Worm (Caenorhabditis elegans) whole organism, young adult: Measurements from ENCODE around the gene alg-1.
A peak's percentile ranks its signal among the peaks of the same experiment; 100 is the strongest.

Experiments
- B0019.2 ChIP-seq: fragments of 200-800 bp; sonication (Bioruptor generic); conservative IDR thresholded peaks from 2 replicates; pipeline ENCODE4 v1.3.6; 2022; ENCODE audit warnings: missing genetic modification reagents, missing genetic modification characterization, missing compliant biosample characterization
- D2030.7 ChIP-seq: fragments of 200-800 bp; sonication (Bioruptor generic); IDR thresholded peaks from 2 replicates; pipeline ENCODE4 v1.3.6; 2022; ENCODE audit warnings: missing genetic modification reagents, missing genetic modification characterization, missing compliant biosample characterization
- F39B2.1 ChIP-seq: fragments of 200-800 bp; sonication (Bioruptor generic); IDR thresholded peaks from 2 replicates; pipeline ENCODE4 v1.3.6; 2022; ENCODE audit warnings: missing genetic modification reagents, missing genetic modification characterization, missing compliant biosample characterization
- F52B5.7 ChIP-seq: sonication (generic microtip); optimal IDR thresholded peaks from 2 replicates; lab custom pipeline; 2016; ENCODE audit warnings: mild to moderate bottlenecking, missing genetic modification characterization, missing compliant biosample characterization
- F55B11.4 ChIP-seq: sonication (generic microtip); optimal IDR thresholded peaks from 2 replicates; lab custom pipeline; 2016; ENCODE audit warnings: missing compliant biosample characterization, missing genetic modification characterization, borderline replicate concordance; ENCODE audit not compliant: insufficient read depth
- K11D2.4 ChIP-seq: fragments of 200-800 bp; sonication (Bioruptor generic); IDR thresholded peaks from 2 replicates; pipeline ENCODE4 v1.3.6; 2022; ENCODE audit warnings: missing genetic modification reagents, missing genetic modification characterization, missing compliant biosample characterization
- K12H6.12 ChIP-seq: fragments of 200-800 bp; sonication (Bioruptor generic); optimal IDR thresholded peaks from 2 replicates; lab custom pipeline; 2018; ENCODE audit warnings: mild to moderate bottlenecking, missing genetic modification characterization, missing compliant biosample characterization
- T07F8.4 ChIP-seq: sonication (generic microtip); optimal IDR thresholded peaks from 2 replicates; lab custom pipeline; 2016; ENCODE audit warnings: mild to moderate bottlenecking, missing genetic modification characterization, moderate library complexity, missing compliant biosample characterization
- Y56A3A.18 ChIP-seq: fragments of 200-800 bp; sonication (Bioruptor generic); IDR thresholded peaks from 2 replicates; pipeline ENCODE4 v1.3.6; 2022; ENCODE audit warnings: missing genetic modification reagents, missing genetic modification characterization, missing compliant biosample characterization
- athp-1 ChIP-seq: sonication (generic microtip); optimal IDR thresholded peaks from 2 replicates; lab custom pipeline; 2017; ENCODE audit warnings: mild to moderate bottlenecking, missing genetic modification characterization, missing compliant biosample characterization
- attf-5 ChIP-seq: fragments of 200-800 bp; sonication (Bioruptor generic); optimal IDR thresholded peaks from 2 replicates; lab custom pipeline; 2018; ENCODE audit warnings: mild to moderate bottlenecking, missing genetic modification characterization, missing compliant biosample characterization
- attf-6 ChIP-seq: fragments of 200-800 bp; sonication (Bioruptor generic); IDR thresholded peaks from 2 replicates; pipeline ENCODE4 v1.3.6; 2022; ENCODE audit warnings: missing genetic modification reagents, missing genetic modification characterization, missing compliant biosample characterization
- cebp-1 ChIP-seq, 2 experiments: fragments of 200-800 bp in 1 of 2; sonication (Bioruptor generic) in 1 of 2; sonication (generic microtip) in 1 of 2; IDR thresholded peaks in 1 of 2; optimal IDR thresholded peaks in 1 of 2; 2 replicates each; pipeline versions ENCODE4 v1.3.6 to Lab custom; 2017 to 2022; ENCODE audit warnings: missing compliant biosample characterization in 2 of 2, missing genetic modification characterization in 2 of 2, mild to moderate bottlenecking in 1 of 2, missing genetic modification reagents in 1 of 2, moderate library complexity in 1 of 2
- cebp-2 ChIP-seq: fragments of 200-800 bp; sonication (Bioruptor generic); IDR thresholded peaks from 2 replicates; pipeline ENCODE4 v1.3.6; 2022; ENCODE audit warnings: missing genetic modification characterization, missing compliant biosample characterization
- ceh-27 ChIP-seq: fragments of 200-800 bp; sonication (Bioruptor generic); optimal IDR thresholded peaks from 2 replicates; lab custom pipeline; 2018; ENCODE audit warnings: mild to moderate bottlenecking, missing genetic modification characterization, moderate library complexity, missing compliant biosample characterization
- dox-1 ChIP-seq: fragments of 200-800 bp; sonication (Bioruptor generic); IDR thresholded peaks from 2 replicates; pipeline ENCODE4 v1.3.6; 2022; ENCODE audit warnings: missing genetic modification reagents, missing genetic modification characterization, missing compliant biosample characterization
- fkh-3 ChIP-seq: sonication (generic microtip); optimal IDR thresholded peaks from 2 replicates; lab custom pipeline; 2016; ENCODE audit warnings: mild to moderate bottlenecking, missing genetic modification characterization, missing compliant biosample characterization
- him-1 ChIP-seq: sonication (generic microtip); optimal IDR thresholded peaks from 2 replicates; lab custom pipeline; 2016; ENCODE audit warnings: missing genotype, missing genetic modification reagents, missing genetic modification characterization, missing compliant biosample characterization
- hmg-1.2 ChIP-seq: fragments of 200-800 bp; sonication (Bioruptor generic); IDR thresholded peaks from 2 replicates; pipeline ENCODE4 v1.3.6; 2022; ENCODE audit warnings: missing genetic modification reagents, missing genetic modification characterization, missing compliant biosample characterization
- hsf-1 ChIP-seq: fragments of 200-800 bp; sonication (Bioruptor generic); IDR thresholded peaks from 2 replicates; pipeline ENCODE4 v1.3.6; 2022; ENCODE audit warnings: missing genetic modification reagents, missing genetic modification characterization, missing compliant biosample characterization
- lag-1 ChIP-seq: fragments of 200-800 bp; sonication (Bioruptor generic); IDR thresholded peaks from 2 replicates; pipeline ENCODE4 v1.3.6; 2022; ENCODE audit warnings: missing genetic modification reagents, missing genetic modification characterization, missing compliant biosample characterization
- let-607 ChIP-seq, 2 experiments: fragments of 200-800 bp in 1 of 2; sonication (Bioruptor generic) in 1 of 2; sonication (generic microtip) in 1 of 2; optimal IDR thresholded peaks; 2 replicates each; lab custom pipeline; 2016 to 2018; ENCODE audit warnings: mild to moderate bottlenecking in 2 of 2, missing compliant biosample characterization in 2 of 2, missing genetic modification characterization in 2 of 2, moderate library complexity in 2 of 2, missing genotype in 1 of 2
- lin-54 ChIP-seq: fragments of 200-800 bp; sonication (Bioruptor generic); optimal IDR thresholded peaks from 2 replicates; lab custom pipeline; 2018; ENCODE audit warnings: mild to moderate bottlenecking, missing genetic modification characterization, missing compliant biosample characterization
- madf-10 ChIP-seq: sonication (generic microtip); optimal IDR thresholded peaks from 2 replicates; lab custom pipeline; 2016; ENCODE audit warnings: mild to moderate bottlenecking, missing genetic modification characterization, missing compliant biosample characterization
- madf-3 ChIP-seq: fragments of 200-800 bp; sonication (Bioruptor generic); IDR thresholded peaks from 2 replicates; pipeline ENCODE4 v1.3.6; 2022; ENCODE audit warnings: missing genetic modification reagents, missing genetic modification characterization, missing compliant biosample characterization
- mcd-1 ChIP-seq: fragments of 200-800 bp; sonication (Bioruptor generic); IDR thresholded peaks from 2 replicates; pipeline ENCODE4 v1.3.6; 2022; ENCODE audit warnings: missing genetic modification reagents, missing genetic modification characterization, missing compliant biosample characterization
- nfyb-1 ChIP-seq: fragments of 200-800 bp; sonication (Bioruptor generic); IDR thresholded peaks from 2 replicates; pipeline ENCODE4 v1.3.6; 2022; ENCODE audit warnings: missing genetic modification reagents, missing genetic modification characterization, missing compliant biosample characterization
- nhr-80 ChIP-seq: sonication (generic microtip); optimal IDR thresholded peaks from 2 replicates; lab custom pipeline; 2016; ENCODE audit warnings: missing genetic modification characterization, missing compliant biosample characterization
- pbrm-1 ChIP-seq: fragments of 200-800 bp; sonication (Bioruptor generic); IDR thresholded peaks from 2 replicates; pipeline ENCODE4 v1.3.6; 2022; ENCODE audit warnings: missing genetic modification reagents, missing genetic modification characterization, missing compliant biosample characterization
- pha-4 ChIP-seq: fragments of 150-350 bp; sonication (generic microtip); optimal IDR thresholded peaks from 2 replicates; lab custom pipeline; 2014; ENCODE audit warnings: missing biosample characterization, missing genetic modification reagents, missing genetic modification characterization
- rcor-1 ChIP-seq: fragments of 200-800 bp; sonication (Bioruptor generic); IDR thresholded peaks from 2 replicates; pipeline ENCODE4 v1.3.6; 2022; ENCODE audit warnings: missing genetic modification reagents, missing genetic modification characterization, missing compliant biosample characterization
- sdz-38 ChIP-seq: sonication (generic microtip); optimal IDR thresholded peaks from 2 replicates; lab custom pipeline; 2016; ENCODE audit warnings: missing genotype, missing genetic modification characterization, missing compliant biosample characterization
- sea-2 ChIP-seq: fragments of 200-800 bp; sonication (Bioruptor generic); IDR thresholded peaks from 2 replicates; pipeline ENCODE4 v1.3.6; 2022; ENCODE audit warnings: missing genetic modification characterization, missing compliant biosample characterization
- snpc-1.1 ChIP-seq: sonication (generic microtip); optimal IDR thresholded peaks from 2 replicates; lab custom pipeline; 2017; ENCODE audit warnings: missing genetic modification characterization, mild to moderate bottlenecking, missing compliant biosample characterization, antibody characterized with exemption, moderate library complexity, missing genotype, missing genetic modification reagents; ENCODE audit not compliant: insufficient read depth
- snpc-3.4 ChIP-seq: sonication (generic microtip); optimal IDR thresholded peaks from 2 replicates; lab custom pipeline; 2017; ENCODE audit warnings: missing genetic modification characterization, mild to moderate bottlenecking, missing compliant biosample characterization, antibody characterized with exemption, moderate library complexity, missing genotype, missing genetic modification reagents
- snpc-4 ChIP-seq, 5 experiments: fragments of 150-350 bp in 1 of 5; sonication (generic microtip) in 4 of 5; optimal IDR thresholded peaks; 2 replicates each; lab custom pipeline; 2014 to 2018; ENCODE audit warnings: missing genetic modification characterization in 5 of 5, missing biosample characterization in 3 of 5, antibody characterized with exemption in 2 of 5, mild to moderate bottlenecking in 2 of 5, missing compliant biosample characterization in 2 of 5, missing genotype in 2 of 5, moderate library complexity in 2 of 5, missing genetic modification reagents in 1 of 5
- tlf-1 ChIP-seq: fragments of 200-800 bp; sonication (Bioruptor generic); optimal IDR thresholded peaks from 2 replicates; lab custom pipeline; 2018; ENCODE audit warnings: mild to moderate bottlenecking, missing genetic modification characterization, missing compliant biosample characterization
- zfh-2 ChIP-seq: fragments of 200-800 bp; sonication (Bioruptor generic); conservative IDR thresholded peaks from 2 replicates; pipeline ENCODE4 v1.3.6; 2022; ENCODE audit warnings: missing genetic modification reagents, missing genetic modification characterization, missing compliant biosample characterization
- ztf-26 ChIP-seq: sonication (generic microtip); optimal IDR thresholded peaks from 2 replicates; lab custom pipeline; 2017; ENCODE audit warnings: missing genetic modification characterization, missing compliant biosample characterization
- ztf-3 ChIP-seq: fragments of 200-800 bp; sonication (Bioruptor generic); optimal IDR thresholded peaks from 2 replicates; lab custom pipeline; 2018; ENCODE audit warnings: mild to moderate bottlenecking, missing genetic modification characterization, missing compliant biosample characterization
- ztf-6 ChIP-seq: fragments of 200-800 bp; sonication (Bioruptor generic); IDR thresholded peaks from 2 replicates; pipeline ENCODE4 v1.3.6; 2022; ENCODE audit warnings: missing genetic modification reagents, missing genetic modification characterization, missing compliant biosample characterization

alg-1 gene

DNA sequence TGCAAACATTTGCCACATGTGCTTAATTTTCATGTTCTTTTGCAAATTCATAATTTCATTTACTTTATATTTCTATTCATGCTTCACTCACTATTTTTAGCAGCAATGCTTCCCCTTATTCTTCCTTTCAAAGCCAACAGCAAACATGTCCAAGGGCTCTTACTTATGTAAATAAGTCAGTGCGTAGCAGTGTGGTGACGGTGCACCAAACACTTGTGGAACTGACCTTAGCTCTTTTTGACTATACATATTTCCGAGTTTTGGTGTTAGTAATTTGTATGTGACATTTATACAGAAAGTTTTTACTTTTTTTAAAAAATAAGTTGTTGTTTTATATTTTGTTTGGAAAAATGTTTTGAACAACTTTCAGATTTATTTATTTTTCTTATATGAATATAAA, 3.8 kb upstream of the alg-1 start:
- TF ChIP-seq B0019.2 (GFP tag; lab: Robert Waterston, UW), result no peak
- TF ChIP-seq athp-1 (tag; lab: Kevin White, UChicago), result no peak
- TF ChIP-seq T07F8.4 (tag; lab: Kevin White, UChicago), result no peak
- no peak for TF ChIP-seq ztf-26 (tag; lab: Kevin White, UChicago)
- no peak for TF ChIP-seq sdz-38 (tag; lab: Kevin White, UChicago)
- no peak for TF ChIP-seq fkh-3 (tag; lab: Kevin White, UChicago)
- TF ChIP-seq let-607 (tag; optimal IDR thresholded peaks at IDR 0.05; lab: Kevin White, UChicago), result no peak
- no peak for TF ChIP-seq F55B11.4
- no peak for TF ChIP-seq him-1 (tag; lab: Kevin White, UChicago)
- TF ChIP-seq F52B5.7 (tag; lab: Kevin White, UChicago), result no peak

DNA sequence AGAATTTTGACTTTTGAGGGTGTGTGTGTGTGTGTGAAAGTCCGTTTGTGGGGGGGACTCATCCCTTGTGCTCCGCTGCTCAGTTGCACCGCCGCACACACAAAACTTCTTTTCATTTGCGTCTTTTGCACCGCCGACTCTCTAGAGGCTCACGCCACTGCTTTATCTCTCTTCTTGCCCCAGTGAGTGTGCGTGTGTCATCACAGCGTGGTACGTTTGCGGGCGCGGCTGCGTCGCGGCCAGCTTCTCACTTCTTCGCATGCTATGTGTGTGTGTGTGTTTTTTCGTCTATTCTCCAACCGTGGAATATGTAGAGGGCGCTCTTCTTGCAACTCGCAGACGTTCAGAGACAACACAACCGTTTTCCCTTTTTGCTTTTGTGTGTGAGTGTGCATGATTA, 3.4 kb upstream of the alg-1 start:
- TF ChIP-seq D2030.7 (GFP tag; lab: Robert Waterston, UW) (no peak), K11D2.4 (GFP tag; lab: Robert Waterston, UW) (0 out of 2 replicates have a peak, but pooled peaks have one; percentile 54), cebp-1 (GFP tag; IDR thresholded peaks at IDR 0.05; lab: Robert Waterston, UW) (0 out of 2 replicates have a peak, but pooled peaks have one; percentile 17), cebp-1 (tag; optimal IDR thresholded peaks at IDR 0.05; lab: Kevin White, UChicago) (peak; percentile 63), madf-10 (peak; percentile 41), B0019.2 (GFP tag; lab: Robert Waterston, UW) (no peak), lin-54 (no peak), ztf-3 (GFP tag; lab: Kevin White, UChicago) (no peak), attf-5 (GFP tag; lab: Kevin White, UChicago) (peak; percentile 46), snpc-4 (GFP tag; optimal IDR thresholded peaks at IDR 0.05; lab: Kevin White, UChicago) (peak; percentile 85), snpc-4 (tag; optimal IDR thresholded peaks at IDR 0.05; lab: Kevin White, UChicago) (peak in 3 of 4 experiments; percentile 79 to 85 (median 83)), hmg-1.2 (GFP tag; lab: Robert Waterston, UW) (peak; percentile 46; the same call in 1 of the 2 replicates), dox-1 (peak; percentile 53), zfh-2 (GFP tag; lab: Robert Waterston, UW) (peak; percentile 95), tlf-1 (GFP tag; lab: Kevin White, UChicago) (no peak), ceh-27 (GFP tag; lab: Kevin White, UChicago) (peak; percentile 67), ztf-6 (GFP tag; lab: Robert Waterston, UW) (no peak), pbrm-1 (no peak), nfyb-1 (GFP tag; lab: Robert Waterston, UW) (0 out of 2 replicates have a peak, but pooled peaks have one; percentile 67), pha-4 (no peak), fkh-3 (tag; lab: Kevin White, UChicago) (no peak), madf-3 (0 out of 2 replicates have a peak, but pooled peaks have one; percentile 49), F55B11.4 (no peak), K12H6.12 (tag; lab: Kevin White, UChicago) (peak; percentile 84), nhr-80 (tag; lab: Kevin White, UChicago) (peak; percentile 2), mcd-1 (GFP tag; lab: Robert Waterston, UW) (peak; percentile 28; the same call in 1 of the 2 replicates)
- TF ChIP-seq, all 124 proteins: peak for 14

DNA sequence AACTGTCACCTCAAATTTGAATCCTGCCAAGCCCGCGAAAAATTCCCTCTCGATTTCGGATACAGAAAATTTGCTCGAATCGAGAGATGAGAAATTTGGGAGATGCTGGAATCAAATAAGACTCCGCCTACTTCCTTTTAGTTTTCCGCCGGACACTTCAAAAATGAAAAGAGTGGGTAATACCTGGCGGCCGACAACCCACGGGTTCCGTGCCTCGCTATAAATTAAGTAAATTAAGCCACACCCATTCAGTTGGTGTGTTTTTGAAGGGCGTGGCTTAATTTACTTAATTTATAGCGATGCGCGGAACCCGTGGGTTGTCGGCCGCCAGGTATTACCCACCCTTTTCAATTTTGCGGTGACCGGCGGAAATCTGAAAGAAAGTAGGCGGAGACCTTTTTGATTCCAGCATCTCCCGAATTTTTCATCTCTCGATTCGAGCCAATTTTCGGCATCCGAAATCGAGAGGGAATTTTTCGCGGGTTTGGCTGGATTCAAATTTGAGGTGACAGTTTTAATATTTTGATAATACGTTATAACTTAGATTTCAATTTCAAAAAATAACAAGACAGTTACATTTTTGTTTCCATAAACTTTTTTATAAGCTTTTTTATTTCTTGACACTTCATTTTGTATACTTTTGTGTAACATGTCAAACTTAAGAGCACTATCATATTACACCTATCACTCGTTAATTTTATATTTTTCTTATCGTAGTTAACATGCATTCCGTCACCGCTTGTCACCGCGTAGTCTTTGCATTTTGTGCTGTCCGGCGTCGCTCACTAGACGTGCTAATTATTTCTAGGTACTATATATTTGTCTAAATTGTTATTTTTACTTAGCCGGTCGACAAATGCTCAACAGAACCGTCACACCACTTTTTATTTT, 2.0 kb upstream of the alg-1 start:
- TF ChIP-seq Y56A3A.18 (GFP tag; lab: Robert Waterston, UW) (0 out of 2 replicates have a peak, but pooled peaks have one; percentile 31), cebp-2 (GFP tag; lab: Robert Waterston, UW) (no peak), snpc-3.4 (tag; lab: Kevin White, UChicago) (peak; percentile 50), sea-2 (GFP tag; lab: Robert Waterston, UW) (no peak), nhr-80 (tag; lab: Kevin White, UChicago) (peak; percentile 72), rcor-1 (0 out of 2 replicates have a peak, but pooled peaks have one; percentile 5), hsf-1 (GFP tag; lab: Robert Waterston, UW) (no peak), lag-1 (GFP tag; lab: Robert Waterston, UW) (no peak), hmg-1.2 (GFP tag; lab: Robert Waterston, UW) (0 out of 2 replicates have a peak, but pooled peaks have one; percentile 18), attf-6 (peak; percentile 37; the same call in 1 of the 2 replicates), snpc-1.1 (tag; lab: Kevin White, UChicago) (peak; percentile 64), pbrm-1 (peak; percentile 55), snpc-4 (GFP tag; optimal IDR thresholded peaks at IDR 0.05; lab: Kevin White, UChicago) (peak; percentile 71), snpc-4 (tag; optimal IDR thresholded peaks at IDR 0.05; lab: Kevin White, UChicago) (peak in 3 of 4 experiments; percentile 67 to 96 (median 94)), F39B2.1 (GFP tag; lab: Robert Waterston, UW) (0 out of 2 replicates have a peak, but pooled peaks have one; percentile 41)
